Worm (Caenorhabditis elegans) whole organism, mixed stage, embryonic: Measurements from ENCODE around the gene T07E3.3.

Experiments used
- M03D4.4 ChIP-seq: sonication (generic microtip); optimal IDR thresholded peaks from 2 replicates; lab custom pipeline; 2017; ENCODE audit warnings: mild to moderate bottlenecking, missing genetic modification characterization, missing compliant biosample characterization
- bed-3 ChIP-seq: fragments of 200-800 bp; sonication (Bioruptor generic); optimal IDR thresholded peaks from 3 replicates; lab custom pipeline; 2018; ENCODE audit warnings: mild to moderate bottlenecking, missing genetic modification characterization, moderate library complexity, missing compliant biosample characterization
- blmp-1 ChIP-seq: fragments of 150-350 bp; optimal IDR thresholded peaks from 2 replicates; lab custom pipeline; 2014; ENCODE audit warnings: missing biosample characterization, missing genetic modification characterization
- ceh-39 ChIP-seq: fragments of 150-350 bp; optimal IDR thresholded peaks from 2 replicates; lab custom pipeline; 2014; ENCODE audit warnings: missing biosample characterization, missing genetic modification characterization
- ceh-83 ChIP-seq: fragments of 200-800 bp; sonication (Bioruptor generic); optimal IDR thresholded peaks from 2 replicates; lab custom pipeline; 2018; ENCODE audit warnings: mild to moderate bottlenecking, missing genetic modification characterization, missing compliant biosample characterization
- ces-1 ChIP-seq: fragments of 150-350 bp; optimal IDR thresholded peaks from 2 replicates; lab custom pipeline; 2014; ENCODE audit warnings: missing biosample characterization, missing genetic modification reagents, missing genetic modification characterization
- cnd-1 ChIP-seq: fragments of 200-800 bp; sonication (Bioruptor generic); optimal IDR thresholded peaks from 2 replicates; lab custom pipeline; 2018; ENCODE audit warnings: mild to moderate bottlenecking, missing genetic modification characterization, missing compliant biosample characterization
- elt-1 ChIP-seq: sonication (generic microtip); optimal IDR thresholded peaks from 2 replicates; lab custom pipeline; 2017; ENCODE audit warnings: missing genetic modification characterization, mild to moderate bottlenecking, missing compliant biosample characterization, antibody characterized with exemption, moderate library complexity, borderline replicate concordance; ENCODE audit not compliant: insufficient read depth
- flh-1 ChIP-seq: fragments of 200-800 bp; sonication (Bioruptor generic); optimal IDR thresholded peaks from 2 replicates; lab custom pipeline; 2018; ENCODE audit warnings: mild to moderate bottlenecking, missing genetic modification characterization, moderate library complexity, missing compliant biosample characterization
- hlh-1 ChIP-seq: fragments of 150-350 bp; optimal IDR thresholded peaks from 2 replicates; lab custom pipeline; 2014; ENCODE audit warnings: missing biosample characterization, missing genetic modification reagents, missing genetic modification characterization
- lin-32 ChIP-seq: fragments of 200-800 bp; sonication (Bioruptor generic); optimal IDR thresholded peaks from 2 replicates; lab custom pipeline; 2018; ENCODE audit warnings: mild to moderate bottlenecking, missing genetic modification characterization, missing compliant biosample characterization
- mab-5 ChIP-seq: fragments of 150-350 bp; optimal IDR thresholded peaks from 2 replicates; lab custom pipeline; 2014; ENCODE audit warnings: missing biosample characterization, missing genetic modification characterization
- mep-1 ChIP-seq: fragments of 150-350 bp; optimal IDR thresholded peaks from 2 replicates; lab custom pipeline; 2017; ENCODE audit warnings: missing biosample characterization, missing genetic modification reagents, missing genetic modification characterization, inconsistent platforms
- mls-2 ChIP-seq: sonication (generic microtip); optimal IDR thresholded peaks from 2 replicates; lab custom pipeline; 2016; ENCODE audit warnings: mild to moderate bottlenecking, missing genetic modification characterization, moderate library complexity, missing compliant biosample characterization
- nhr-12 ChIP-seq: fragments of 150-350 bp; optimal IDR thresholded peaks from 2 replicates; lab custom pipeline; 2014; ENCODE audit warnings: missing biosample characterization, missing genetic modification characterization
- nhr-237 ChIP-seq: fragments of 150-350 bp; optimal IDR thresholded peaks from 2 replicates; lab custom pipeline; 2014; ENCODE audit warnings: missing biosample characterization, missing genetic modification characterization
- sem-2 ChIP-seq: fragments of 200-800 bp; sonication (Bioruptor generic); optimal IDR thresholded peaks from 2 replicates; lab custom pipeline; 2018; ENCODE audit warnings: mild to moderate bottlenecking, missing genetic modification characterization, missing compliant biosample characterization
- snpc-4 ChIP-seq: fragments of 150-350 bp; optimal IDR thresholded peaks from 2 replicates; lab custom pipeline; 2014; ENCODE audit warnings: missing biosample characterization, missing genetic modification characterization
- tbx-8 ChIP-seq: fragments of 200-800 bp; sonication (Bioruptor generic); optimal IDR thresholded peaks from 2 replicates; lab custom pipeline; 2018; ENCODE audit warnings: mild to moderate bottlenecking, missing genetic modification characterization, moderate library complexity, missing compliant biosample characterization
- unc-120 ChIP-seq: sonication (generic microtip); optimal IDR thresholded peaks from 2 replicates; lab custom pipeline; 2017; ENCODE audit warnings: missing genetic modification characterization, missing compliant biosample characterization; ENCODE audit not compliant: poor library complexity, severe bottlenecking
- unc-39 ChIP-seq: fragments of 150-350 bp; optimal IDR thresholded peaks from 2 replicates; lab custom pipeline; 2014; ENCODE audit warnings: missing biosample characterization, missing genetic modification characterization
- unc-62 ChIP-seq: fragments of 150-350 bp; optimal IDR thresholded peaks from 2 replicates; lab custom pipeline; 2014; ENCODE audit warnings: missing biosample characterization, missing genetic modification reagents, missing genetic modification characterization
- zip-8 ChIP-seq: fragments of 150-350 bp; optimal IDR thresholded peaks from 2 replicates; lab custom pipeline; 2014; ENCODE audit warnings: missing biosample characterization, missing genetic modification characterization
- ztf-11 ChIP-seq: fragments of 150-350 bp; optimal IDR thresholded peaks from 2 replicates; lab custom pipeline; 2014; ENCODE audit warnings: missing biosample characterization, missing genetic modification characterization

T07E3.3 gene

ce11 chrIII:6945747-6946146 lies 42.1 kb downstream of the T07E3.3 start, which contains the start of gene abu-13:
abu-13 (minus strand) TSS chrIII:6945898.
- no peak for TF ChIP-seq unc-120 (tag; lab: Kevin White, UChicago)
- no peak for TF ChIP-seq mls-2
- no peak for TF ChIP-seq flh-1 (GFP tag; lab: Kevin White, UChicago)
- no peak for TF ChIP-seq cnd-1 (tag; lab: Kevin White, UChicago)
- TF ChIP-seq ceh-83 (GFP tag; lab: Kevin White, UChicago): no peak
- no peak for TF ChIP-seq nhr-12
- TF ChIP-seq ces-1 (GFP tag; lab: Kevin White, UChicago): no peak
- TF ChIP-seq hlh-1: no peak
- no peak for TF ChIP-seq M03D4.4 (tag; lab: Kevin White, UChicago)
- TF ChIP-seq tbx-8: no peak
- TF ChIP-seq bed-3 (GFP tag; lab: Kevin White, UChicago): no peak
- TF ChIP-seq zip-8 (tag; lab: Kevin White, UChicago): no peak
- TF ChIP-seq unc-62 (GFP tag; lab: Kevin White, UChicago): no peak
- TF ChIP-seq, all 35 proteins: peak for 0

- TF ChIP-seq hlh-1 (peak; percentile 58), mep-1 (tag; lab: Kevin White, UChicago) (no peak)
Observed at ce11 chrIII:6946382-6946781, 42.7 kb downstream of the T07E3.3 start, which contains the start of gene let-711. let-711 (plus strand) TSS chrIII:6946718.

- TF ChIP-seq unc-120 (tag; lab: Kevin White, UChicago): peak; percentile 53
- peak; percentile 22 for TF ChIP-seq M03D4.4 (tag; lab: Kevin White, UChicago)
- TF ChIP-seq tbx-8: no peak
- peak; percentile 77 for TF ChIP-seq hlh-1
Observed at ce11 chrIII:6947896-6948295, 44.2 kb downstream of the T07E3.3 start.

ce11 chrIII:6951435-6951834 lies 47.8 kb downstream of the T07E3.3 start:
- TF ChIP-seq blmp-1 (peak; percentile 47), lin-32 (GFP tag; lab: Kevin White, UChicago) (no peak), nhr-237 (tag; lab: Kevin White, UChicago) (peak; percentile 13), mab-5 (tag; lab: Kevin White, UChicago) (no peak)

- TF ChIP-seq ceh-39: no peak
- no peak for TF ChIP-seq ztf-11 (tag; lab: Kevin White, UChicago)
- no peak for TF ChIP-seq snpc-4 (tag; lab: Kevin White, UChicago)
- no peak for TF ChIP-seq tbx-8
- TF ChIP-seq unc-120 (tag; lab: Kevin White, UChicago): no peak
- TF ChIP-seq, all 35 proteins: peak for 0
Observed at ce11 chrIII:6953373-6953772, 49.7 kb downstream of the T07E3.3 start.

- no peak for TF ChIP-seq sem-2
- TF ChIP-seq M03D4.4 (tag; lab: Kevin White, UChicago): no peak
- no peak for TF ChIP-seq tbx-8
- no peak for TF ChIP-seq flh-1 (GFP tag; lab: Kevin White, UChicago)
- no peak for TF ChIP-seq nhr-237 (tag; lab: Kevin White, UChicago)
- no peak for TF ChIP-seq unc-120 (tag; lab: Kevin White, UChicago)
- TF ChIP-seq mep-1 (tag; lab: Kevin White, UChicago): no peak
- TF ChIP-seq elt-1 (tag; lab: Kevin White, UChicago): no peak
- no peak for TF ChIP-seq ceh-83 (GFP tag; lab: Kevin White, UChicago)
- no peak for TF ChIP-seq ces-1 (GFP tag; lab: Kevin White, UChicago)
- TF ChIP-seq snpc-4 (tag; lab: Kevin White, UChicago): no peak
- TF ChIP-seq cnd-1 (tag; lab: Kevin White, UChicago): no peak
- no peak for TF ChIP-seq lin-32 (GFP tag; lab: Kevin White, UChicago)
- no peak for TF ChIP-seq unc-39 (tag; lab: Kevin White, UChicago)
- no peak for TF ChIP-seq unc-62 (GFP tag; lab: Kevin White, UChicago)
Observed at ce11 chrIII:6953978-6954377, 50.3 kb downstream of the T07E3.3 start.
